Worm (Caenorhabditis elegans) whole organism, early embryonic: Measurements from ENCODE around the gene acs-3.

Experiments used
- B0310.2 ChIP-seq: sonication (generic microtip); optimal IDR thresholded peaks from 2 replicates; lab custom pipeline; 2016; ENCODE audit warnings: mild to moderate bottlenecking, missing genetic modification characterization, missing compliant biosample characterization
- F13C5.2 ChIP-seq: sonication (generic microtip); optimal IDR thresholded peaks from 2 replicates; lab custom pipeline; 2017; ENCODE audit warnings: mild to moderate bottlenecking, missing genetic modification characterization, inconsistent platforms, missing compliant biosample characterization
- aly-1 ChIP-seq: sonication (generic microtip); optimal IDR thresholded peaks from 2 replicates; lab custom pipeline; 2016; ENCODE audit warnings: missing genetic modification characterization, missing compliant biosample characterization
- ama-1 ChIP-seq: fragments of 150-350 bp; optimal IDR thresholded peaks from 2 replicates; lab custom pipeline; 2014
- ceh-13 ChIP-seq: fragments of 200-800 bp; sonication (Bioruptor generic); optimal IDR thresholded peaks from 2 replicates; lab custom pipeline; 2018; ENCODE audit warnings: mild to moderate bottlenecking, missing genetic modification characterization, missing compliant biosample characterization
- ceh-36 ChIP-seq: sonication (generic microtip); optimal IDR thresholded peaks from 2 replicates; lab custom pipeline; 2016; ENCODE audit warnings: missing genetic modification characterization, inconsistent platforms, missing compliant biosample characterization
- ets-7 ChIP-seq: sonication (generic microtip); optimal IDR thresholded peaks from 2 replicates; lab custom pipeline; 2016; ENCODE audit warnings: missing genotype, missing genetic modification characterization, missing compliant biosample characterization
- flt-1 ChIP-seq: fragments of 200-800 bp; sonication (Bioruptor generic); IDR thresholded peaks from 2 replicates; pipeline ENCODE4 v1.3.6; 2022; ENCODE audit warnings: missing genetic modification characterization, missing compliant biosample characterization
- hmbx-1 ChIP-seq: sonication (generic microtip); optimal IDR thresholded peaks from 2 replicates; lab custom pipeline; 2016; ENCODE audit warnings: mild to moderate bottlenecking, missing genetic modification characterization, missing compliant biosample characterization
- hmg-4 ChIP-seq: fragments of 200-800 bp; sonication (Bioruptor generic); optimal IDR thresholded peaks from 2 replicates; lab custom pipeline; 2018; ENCODE audit warnings: mild to moderate bottlenecking, missing genetic modification characterization, missing compliant biosample characterization
- hnd-1 ChIP-seq: sonication (generic microtip); optimal IDR thresholded peaks from 2 replicates; lab custom pipeline; 2016; ENCODE audit warnings: missing genetic modification characterization, missing compliant biosample characterization
- pes-1 ChIP-seq: fragments of 200-800 bp; sonication (Bioruptor generic); IDR thresholded peaks from 2 replicates; pipeline ENCODE4 v1.3.6; 2022; ENCODE audit warnings: missing genetic modification reagents, missing genetic modification characterization, missing compliant biosample characterization
- scrt-1 ChIP-seq: fragments of 200-800 bp; sonication (Bioruptor generic); IDR thresholded peaks from 2 replicates; pipeline ENCODE4 v1.3.6; 2022; ENCODE audit warnings: missing genetic modification characterization, missing compliant biosample characterization
- sea-1 ChIP-seq: fragments of 200-800 bp; sonication (Bioruptor generic); conservative IDR thresholded peaks from 2 replicates; pipeline ENCODE4 v1.3.6; 2022; ENCODE audit warnings: missing genetic modification characterization, missing compliant biosample characterization
- tbx-11 ChIP-seq: fragments of 200-800 bp; sonication (Bioruptor generic); IDR thresholded peaks from 2 replicates; pipeline ENCODE4 v1.3.6; 2022; ENCODE audit warnings: missing genetic modification characterization, missing compliant biosample characterization
- tbx-37 ChIP-seq: fragments of 200-800 bp; sonication (Bioruptor generic); conservative IDR thresholded peaks from 2 replicates; pipeline ENCODE4 v1.3.6; 2022; ENCODE audit warnings: missing genetic modification reagents, missing genetic modification characterization, missing compliant biosample characterization
- tra-4 ChIP-seq: sonication (generic microtip); optimal IDR thresholded peaks from 2 replicates; lab custom pipeline; 2017; ENCODE audit warnings: missing genetic modification characterization, missing compliant biosample characterization

Gene acs-3

DNA sequence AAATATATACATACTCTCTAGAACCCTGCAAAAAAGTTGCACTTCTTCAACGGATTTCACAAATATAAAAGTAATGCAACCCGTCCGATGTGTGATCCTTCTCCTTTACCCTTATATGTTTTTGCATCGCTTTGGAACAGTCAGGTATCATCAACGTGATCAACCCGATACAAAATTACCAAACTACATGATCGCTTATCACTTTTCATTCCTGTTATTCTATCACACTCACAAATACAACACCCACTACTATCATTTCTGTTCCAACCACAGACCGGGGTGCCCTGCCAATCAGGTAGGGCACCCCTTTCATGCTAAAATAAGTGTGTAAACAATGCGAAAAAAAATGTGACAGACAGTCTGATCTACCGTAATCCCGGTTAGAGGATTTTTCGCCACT lies 2.4 kb upstream of the acs-3 start:
- TF ChIP-seq ama-1 (lab: Kevin White, UChicago), result no peak
- no peak for TF ChIP-seq scrt-1
- no peak for TF ChIP-seq B0310.2 (tag; lab: Kevin White, UChicago)
- no peak for TF ChIP-seq hmbx-1 (tag; lab: Kevin White, UChicago)
- no peak for TF ChIP-seq pes-1 (GFP tag; lab: Robert Waterston, UW)
- TF ChIP-seq tbx-37 (GFP tag; lab: Robert Waterston, UW), result no peak
- TF ChIP-seq hmg-4 (GFP tag; lab: Kevin White, UChicago), result no peak
- no peak for TF ChIP-seq ets-7 (tag; lab: Kevin White, UChicago)
- TF ChIP-seq hnd-1 (tag; lab: Kevin White, UChicago), result no peak
- TF ChIP-seq ceh-36 (tag; lab: Kevin White, UChicago), result no peak
- no peak for TF ChIP-seq flt-1 (GFP tag; lab: Robert Waterston, UW)
- TF ChIP-seq ceh-13 (GFP tag; lab: Kevin White, UChicago), result no peak
- no peak for TF ChIP-seq tbx-11 (GFP tag; lab: Robert Waterston, UW)
- no peak for TF ChIP-seq tra-4 (tag; lab: Kevin White, UChicago)
- TF ChIP-seq aly-1 (tag; lab: Kevin White, UChicago), result no peak
- no peak for TF ChIP-seq F13C5.2 (tag; lab: Kevin White, UChicago)
- no peak for TF ChIP-seq sea-1 (GFP tag; lab: Robert Waterston, UW)

DNA sequence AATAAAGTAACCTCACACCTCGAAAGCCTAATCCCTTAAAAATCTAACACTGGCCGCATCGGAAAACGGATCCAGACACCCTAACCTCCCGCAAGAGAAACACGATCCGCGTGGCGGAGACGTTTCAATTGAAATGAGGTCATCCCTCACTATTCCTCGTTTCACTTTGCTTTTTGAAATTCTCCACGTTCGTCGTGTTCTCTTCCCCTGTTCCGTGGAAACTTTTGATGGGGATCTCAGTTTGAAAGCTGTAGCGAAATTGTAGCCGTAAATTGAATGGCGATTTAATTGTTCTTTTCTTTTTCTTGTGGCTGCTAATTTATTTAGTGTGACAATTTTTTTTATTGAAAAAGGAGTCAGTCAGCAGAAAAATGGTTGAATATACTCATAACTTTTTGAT lies 519 bp upstream of the acs-3 start:
- no peak for TF ChIP-seq aly-1 (tag; lab: Kevin White, UChicago)
- no peak for TF ChIP-seq ceh-13 (GFP tag; lab: Kevin White, UChicago)
- no peak for TF ChIP-seq hmbx-1 (tag; lab: Kevin White, UChicago)
- TF ChIP-seq B0310.2 (tag; lab: Kevin White, UChicago), result no peak
- TF ChIP-seq tbx-37 (GFP tag; lab: Robert Waterston, UW), result no peak
- no peak for TF ChIP-seq hnd-1 (tag; lab: Kevin White, UChicago)
- no peak for TF ChIP-seq tra-4 (tag; lab: Kevin White, UChicago)
- no peak for TF ChIP-seq hmg-4 (GFP tag; lab: Kevin White, UChicago)
- TF ChIP-seq sea-1 (GFP tag; lab: Robert Waterston, UW), result no peak
- no peak for TF ChIP-seq flt-1 (GFP tag; lab: Robert Waterston, UW)
- no peak for TF ChIP-seq ets-7 (tag; lab: Kevin White, UChicago)
- no peak for TF ChIP-seq F13C5.2 (tag; lab: Kevin White, UChicago)

DNA sequence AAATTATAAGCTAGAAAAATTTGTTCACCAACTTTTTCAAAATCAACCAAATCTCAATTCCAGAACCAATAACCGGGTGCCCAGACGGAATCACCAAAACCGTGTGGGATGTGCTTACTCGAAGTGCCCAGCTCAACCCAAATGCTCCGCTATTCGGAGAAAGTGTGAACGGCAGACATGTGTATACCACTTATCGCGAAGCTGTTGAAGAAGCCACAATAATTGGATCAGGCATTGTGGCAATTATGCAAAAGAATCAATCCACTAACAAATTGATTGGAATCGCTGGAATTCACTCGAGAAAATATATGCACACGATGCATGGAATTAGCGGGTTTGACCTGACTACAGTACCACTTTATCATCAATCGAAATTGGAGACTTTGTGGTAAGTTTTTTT lies 362 bp downstream of the acs-3 start:
- TF ChIP-seq hnd-1 (tag; lab: Kevin White, UChicago) (no peak), tbx-37 (GFP tag; lab: Robert Waterston, UW) (no peak), hmg-4 (GFP tag; lab: Kevin White, UChicago) (no peak), tbx-11 (GFP tag; lab: Robert Waterston, UW) (no peak)

DNA sequence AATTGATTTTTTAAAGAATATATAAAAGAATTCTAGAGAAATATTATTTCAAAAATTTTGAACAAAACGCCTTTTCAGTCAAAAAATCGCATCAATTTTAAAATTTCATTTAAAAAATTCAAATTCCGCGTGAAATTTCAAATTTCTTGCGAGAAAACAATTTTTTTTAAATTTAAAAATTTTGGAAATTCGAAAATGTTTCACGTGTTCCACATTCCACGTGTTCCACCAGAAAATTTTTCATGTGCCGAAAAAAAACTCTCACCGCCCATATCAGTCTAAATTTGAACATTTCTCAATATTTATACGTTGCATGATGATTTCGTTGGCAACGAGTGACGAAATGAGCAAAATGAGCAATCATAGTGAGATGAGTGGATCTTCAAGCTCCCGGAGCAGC lies 5.7 kb downstream of the acs-3 start, which contains the start of gene fbxa-201:
TSS of gene fbxa-201 (plus strand) at position 301 of the 400 bp plus-strand sequence.
- no peak for TF ChIP-seq ceh-13 (GFP tag; lab: Kevin White, UChicago)
- TF ChIP-seq hmg-4 (GFP tag; lab: Kevin White, UChicago), result no peak
- no peak for TF ChIP-seq aly-1 (tag; lab: Kevin White, UChicago)
- TF ChIP-seq B0310.2 (tag; lab: Kevin White, UChicago), result no peak
- TF ChIP-seq hnd-1 (tag; lab: Kevin White, UChicago), result no peak
- TF ChIP-seq tbx-37 (GFP tag; lab: Robert Waterston, UW), result no peak
- TF ChIP-seq pes-1 (GFP tag; lab: Robert Waterston, UW), result no peak
- no peak for TF ChIP-seq flt-1 (GFP tag; lab: Robert Waterston, UW)
- no peak for TF ChIP-seq hmbx-1 (tag; lab: Kevin White, UChicago)
- no peak for TF ChIP-seq tbx-11 (GFP tag; lab: Robert Waterston, UW)
- TF ChIP-seq ets-7 (tag; lab: Kevin White, UChicago), result no peak
- TF ChIP-seq F13C5.2 (tag; lab: Kevin White, UChicago), result no peak
- TF ChIP-seq scrt-1, result no peak
- no peak for TF ChIP-seq ceh-36 (tag; lab: Kevin White, UChicago)

DNA sequence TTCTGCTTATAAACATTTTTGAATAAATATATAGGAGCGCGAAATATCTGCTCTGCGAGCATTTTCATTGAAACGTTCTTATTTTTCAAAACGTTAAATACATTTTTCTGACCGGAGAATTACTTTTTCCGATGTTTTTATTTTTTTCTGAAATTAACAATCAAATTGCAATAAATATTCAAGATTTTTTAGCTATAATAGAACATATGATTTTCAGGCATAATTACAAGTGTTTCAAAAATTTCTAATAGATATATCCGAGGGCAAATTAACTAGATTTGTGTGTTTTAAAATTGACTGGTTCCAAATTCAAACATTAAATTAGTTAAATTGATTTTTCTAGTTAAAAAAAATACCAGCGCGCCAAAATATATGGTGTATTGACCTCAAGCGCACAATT lies 9.6 kb downstream of the acs-3 start, which contains the start of gene T08B1.4:
TSS of gene T08B1.4 (plus strand) at position 301 of the 400 bp plus-strand sequence.
- TF ChIP-seq B0310.2 (tag; lab: Kevin White, UChicago), result no peak
- TF ChIP-seq ceh-13 (GFP tag; lab: Kevin White, UChicago), result no peak
- no peak for TF ChIP-seq hnd-1 (tag; lab: Kevin White, UChicago)
- no peak for TF ChIP-seq tra-4 (tag; lab: Kevin White, UChicago)
- TF ChIP-seq flt-1 (GFP tag; lab: Robert Waterston, UW), result no peak
- TF ChIP-seq F13C5.2 (tag; lab: Kevin White, UChicago), result no peak
- no peak for TF ChIP-seq hmbx-1 (tag; lab: Kevin White, UChicago)
- no peak for TF ChIP-seq tbx-11 (GFP tag; lab: Robert Waterston, UW)
- TF ChIP-seq ets-7 (tag; lab: Kevin White, UChicago), result no peak
- no peak for TF ChIP-seq scrt-1
- no peak for TF ChIP-seq ama-1 (lab: Kevin White, UChicago)
- TF ChIP-seq pes-1 (GFP tag; lab: Robert Waterston, UW), result no peak
- TF ChIP-seq sea-1 (GFP tag; lab: Robert Waterston, UW), result no peak
- TF ChIP-seq aly-1 (tag; lab: Kevin White, UChicago), result no peak
- TF ChIP-seq hmg-4 (GFP tag; lab: Kevin White, UChicago), result no peak
- no peak for TF ChIP-seq tbx-37 (GFP tag; lab: Robert Waterston, UW)

DNA sequence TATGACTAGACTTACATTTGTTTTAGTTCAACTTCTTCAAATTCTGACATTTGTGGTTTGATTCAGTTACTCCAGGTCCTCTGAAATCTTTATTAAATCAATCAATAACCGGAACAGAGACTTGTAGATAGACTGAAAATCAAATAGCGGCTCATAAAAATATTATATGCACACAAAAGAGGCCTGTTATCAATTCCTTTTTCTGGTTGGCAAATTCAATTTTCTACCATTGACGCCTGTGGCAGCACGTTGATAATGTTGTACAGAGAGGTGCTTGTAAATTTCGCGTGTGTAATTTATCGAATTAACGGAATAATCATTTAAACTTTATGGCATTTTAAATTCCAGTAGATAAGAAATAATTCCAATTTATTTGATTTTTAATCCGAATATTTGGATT lies 17.6 kb downstream of the acs-3 start, which contains the start of gene T08B1.1:
TSS of gene T08B1.1 (minus strand) at position 92 of the 400 bp plus-strand sequence.
- TF ChIP-seq ceh-13 (GFP tag; lab: Kevin White, UChicago), result no peak
- TF ChIP-seq hnd-1 (tag; lab: Kevin White, UChicago), result no peak
- TF ChIP-seq B0310.2 (tag; lab: Kevin White, UChicago), result no peak
- no peak for TF ChIP-seq pes-1 (GFP tag; lab: Robert Waterston, UW)
- no peak for TF ChIP-seq tbx-37 (GFP tag; lab: Robert Waterston, UW)
- no peak for TF ChIP-seq hmg-4 (GFP tag; lab: Kevin White, UChicago)
- no peak for TF ChIP-seq ceh-36 (tag; lab: Kevin White, UChicago)
- no peak for TF ChIP-seq tra-4 (tag; lab: Kevin White, UChicago)
- TF ChIP-seq F13C5.2 (tag; lab: Kevin White, UChicago), result no peak
- no peak for TF ChIP-seq tbx-11 (GFP tag; lab: Robert Waterston, UW)
- no peak for TF ChIP-seq sea-1 (GFP tag; lab: Robert Waterston, UW)
